Fruit fly (Drosophila melanogaster): ENCODE data around the gene stops.

The stops gene

DNA sequence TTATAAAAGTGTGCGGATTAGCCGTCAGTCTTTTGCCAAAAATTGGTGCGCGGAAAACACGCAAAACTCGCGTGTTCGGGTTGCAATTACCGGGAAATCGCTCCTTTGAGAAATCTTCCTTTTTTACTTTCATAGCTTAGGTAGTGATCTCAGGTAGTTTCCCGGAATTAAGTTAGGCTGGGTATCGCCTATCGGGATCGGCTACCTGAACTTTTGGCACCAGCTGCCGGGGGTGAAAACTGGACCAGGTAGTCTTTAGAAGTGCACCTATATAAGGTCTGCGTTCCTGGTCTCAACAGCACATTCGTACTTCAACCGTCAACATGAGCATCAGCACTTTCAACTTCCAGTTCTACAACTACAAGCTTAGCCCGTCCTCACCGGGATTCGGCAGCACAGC is 24.2 kb upstream of the stops start, which contains the start of gene bnk:
Gene bnk, plus strand, starts transcription at position 301 of the 400 bp plus-strand sequence.
- TF ChIP-seq rgr (GFP tag; optimal IDR thresholded peaks at IDR 0.05) (no peak), CG9705 (GFP tag; optimal IDR thresholded peaks at IDR 0.05) (no peak), Hr78 (GFP tag; optimal IDR thresholded peaks at IDR 0.05) (no peak), Abd-B (GFP tag; optimal IDR thresholded peaks at IDR 0.05) (no peak), Sp1 (GFP tag; optimal IDR thresholded peaks at IDR 0.05) (no peak), CrebA (GFP tag; optimal IDR thresholded peaks at IDR 0.05; ENCODE audit: borderline replicate concordance) (no peak), ey (GFP tag; optimal IDR thresholded peaks at IDR 0.05) (no peak), Hnf4 (GFP tag; optimal IDR thresholded peaks at IDR 0.05) (no peak), CG32264 (GFP tag; optimal IDR thresholded peaks at IDR 0.05) (no peak), Mio (GFP tag; optimal IDR thresholded peaks at IDR 0.05) (no peak), Myc (optimal IDR thresholded peaks at IDR 0.05) (no peak), GATAd (GFP tag; optimal IDR thresholded peaks at IDR 0.05) (no peak), dl (GFP tag; optimal IDR thresholded peaks at IDR 0.05; ENCODE audit: insufficient read depth in 1 of 2, partially characterized antibody in 2 of 2) (no peak), Dif (GFP tag; optimal IDR thresholded peaks at IDR 0.05; ENCODE audit: partially characterized antibody) (no peak), psq (GFP tag; optimal IDR thresholded peaks at IDR 0.05) (no peak), brk (GFP tag; optimal IDR thresholded peaks at IDR 0.05) (no peak), N (GFP tag; optimal IDR thresholded peaks at IDR 0.05) (no peak), tai (GFP tag; optimal IDR thresholded peaks at IDR 0.05) (no peak)

DNA sequence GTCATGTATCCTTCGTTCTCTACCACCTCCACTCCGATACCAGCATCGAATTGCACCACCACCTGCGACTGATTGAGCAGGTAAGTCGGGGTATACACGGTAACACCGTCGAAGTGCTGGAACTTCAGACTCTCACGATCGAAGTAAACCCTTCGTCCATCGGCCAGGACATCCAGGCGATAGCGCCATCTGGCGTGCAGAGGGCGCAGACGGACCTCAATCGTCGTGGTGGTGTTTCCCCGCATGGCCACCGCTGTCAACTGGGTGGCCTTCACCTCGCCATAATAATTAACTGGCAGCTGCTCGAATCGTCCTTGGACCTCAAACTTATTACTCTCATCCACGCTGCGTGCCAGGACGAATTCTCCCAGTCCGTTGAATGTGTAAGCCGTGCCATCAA is 12.9 kb upstream of the stops start:
- TF ChIP-seq pan (optimal IDR thresholded peaks at IDR 0.05) (no peak), GATAd (GFP tag; optimal IDR thresholded peaks at IDR 0.05) (no peak)

DNA sequence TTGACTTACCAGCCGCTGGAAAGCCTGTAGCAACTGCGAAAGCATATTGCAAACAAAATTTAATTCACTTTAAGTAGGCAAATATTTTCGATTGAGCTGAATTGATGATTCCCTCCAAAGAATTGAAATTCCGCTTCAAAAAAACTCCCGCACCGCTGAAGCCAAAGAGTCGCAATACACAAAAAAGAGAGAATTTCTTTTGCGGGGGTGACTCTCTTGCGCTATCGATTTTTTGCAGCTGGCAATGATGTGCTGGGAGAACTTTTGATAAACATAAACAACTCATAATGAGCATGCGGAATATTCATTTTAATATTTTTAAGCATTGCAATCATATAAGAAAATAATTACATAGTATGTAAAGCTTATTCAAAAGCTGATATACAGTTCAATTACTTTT is 477 bp downstream of the stops start:
- no peak for TF ChIP-seq woc (GFP tag; optimal IDR thresholded peaks at IDR 0.05)
- TF ChIP-seq CrebA (GFP tag; optimal IDR thresholded peaks at IDR 0.05; ENCODE audit: borderline replicate concordance): no peak
- no peak for TF ChIP-seq Hnf4 (GFP tag; optimal IDR thresholded peaks at IDR 0.05)
- no peak for TF ChIP-seq rgr (GFP tag; optimal IDR thresholded peaks at IDR 0.05)
- no peak for TF ChIP-seq foxo (GFP tag; optimal IDR thresholded peaks at IDR 0.05)
- no peak for TF ChIP-seq usp (GFP tag; optimal IDR thresholded peaks at IDR 0.05)
- TF ChIP-seq N (GFP tag; optimal IDR thresholded peaks at IDR 0.05): no peak
- no peak for TF ChIP-seq jim (GFP tag; optimal IDR thresholded peaks at IDR 0.05)
- TF ChIP-seq Abd-B (GFP tag; optimal IDR thresholded peaks at IDR 0.05): no peak
- TF ChIP-seq dsf (GFP tag; optimal IDR thresholded peaks at IDR 0.05; ENCODE audit: borderline replicate concordance): no peak
- no peak for TF ChIP-seq Myc (optimal IDR thresholded peaks at IDR 0.05)
- no peak for TF ChIP-seq brk (GFP tag; optimal IDR thresholded peaks at IDR 0.05)
- no peak for TF ChIP-seq Sp1 (GFP tag; optimal IDR thresholded peaks at IDR 0.05)
- TF ChIP-seq GATAd (GFP tag; optimal IDR thresholded peaks at IDR 0.05): no peak
- TF ChIP-seq lola (GFP tag; optimal IDR thresholded peaks at IDR 0.05): no peak
- no peak for TF ChIP-seq tai (GFP tag; optimal IDR thresholded peaks at IDR 0.05)
- no peak for TF ChIP-seq Dfd (GFP tag; optimal IDR thresholded peaks at IDR 0.05)
- TF ChIP-seq Jra (GFP tag; optimal IDR thresholded peaks at IDR 0.05): no peak
- TF ChIP-seq fru (GFP tag; optimal IDR thresholded peaks at IDR 0.05): no peak

DNA sequence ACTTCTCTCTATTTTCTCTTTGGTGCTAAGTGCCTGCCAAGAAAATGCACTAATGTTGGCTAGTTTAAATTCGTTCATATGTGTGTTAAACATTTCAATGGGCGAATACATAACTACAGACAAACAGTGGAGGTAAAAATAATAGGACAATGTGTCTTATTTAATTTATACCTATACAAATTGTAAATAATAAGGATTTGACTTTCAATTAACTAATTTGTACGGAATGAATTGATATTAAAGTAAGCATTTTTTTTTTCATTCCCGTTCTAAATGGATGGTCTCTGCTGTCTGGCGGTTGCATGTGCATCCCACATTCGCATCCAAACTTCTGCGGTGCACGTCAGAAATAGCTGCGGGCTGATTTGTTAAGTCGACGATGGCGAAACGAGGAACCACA is 22.0 kb downstream of the stops start:
- no peak for TF ChIP-seq tai (GFP tag; optimal IDR thresholded peaks at IDR 0.05)
- no peak for TF ChIP-seq br (GFP tag; optimal IDR thresholded peaks at IDR 0.05)
- no peak for TF ChIP-seq brk (GFP tag; optimal IDR thresholded peaks at IDR 0.05)
- TF ChIP-seq Vsx2 (GFP tag; optimal IDR thresholded peaks at IDR 0.05; ENCODE audit: partially characterized antibody): no peak
- no peak for TF ChIP-seq sage (GFP tag; optimal IDR thresholded peaks at IDR 0.05)
- TF ChIP-seq jim (GFP tag; optimal IDR thresholded peaks at IDR 0.05): no peak
- no peak for TF ChIP-seq CrebA (GFP tag; optimal IDR thresholded peaks at IDR 0.05; ENCODE audit: borderline replicate concordance)
- TF ChIP-seq Hnf4 (GFP tag; optimal IDR thresholded peaks at IDR 0.05): no peak
- no peak for TF ChIP-seq dsf (GFP tag; optimal IDR thresholded peaks at IDR 0.05; ENCODE audit: borderline replicate concordance)
- no peak for TF ChIP-seq Jra (GFP tag; optimal IDR thresholded peaks at IDR 0.05)
- no peak for TF ChIP-seq Rel (GFP tag; optimal IDR thresholded peaks at IDR 0.05)
- no peak for TF ChIP-seq Rel (tag; optimal IDR thresholded peaks at IDR 0.05)
- TF ChIP-seq CG9705 (GFP tag; optimal IDR thresholded peaks at IDR 0.05): no peak
- TF ChIP-seq psq (GFP tag; optimal IDR thresholded peaks at IDR 0.05): no peak
- no peak for TF ChIP-seq Abd-B (GFP tag; optimal IDR thresholded peaks at IDR 0.05)
- no peak for TF ChIP-seq h (GFP tag; optimal IDR thresholded peaks at IDR 0.05)
